Worm (Caenorhabditis elegans) whole organism, late embryonic: Measurements from ENCODE around the gene C50F4.16.

Experiments
- C08G9.2 ChIP-seq: sonication (generic microtip); optimal IDR thresholded peaks from 2 replicates; lab custom pipeline; 2016; ENCODE audit warnings: mild to moderate bottlenecking, missing genetic modification characterization, moderate library complexity, missing compliant biosample characterization
- F13H6.1 ChIP-seq: sonication (generic microtip); optimal IDR thresholded peaks from 2 replicates; lab custom pipeline; 2016; ENCODE audit warnings: missing genetic modification characterization, missing compliant biosample characterization
- K09A11.1 ChIP-seq: sonication (generic microtip); optimal IDR thresholded peaks from 2 replicates; lab custom pipeline; 2017; ENCODE audit warnings: antibody characterized with exemption, mild to moderate bottlenecking, missing genetic modification characterization, missing compliant biosample characterization; ENCODE audit not compliant: insufficient read depth
- T23F11.4 ChIP-seq: fragments of 200-800 bp; sonication (Bioruptor generic); optimal IDR thresholded peaks from 2 replicates; lab custom pipeline; 2018; ENCODE audit warnings: mild to moderate bottlenecking, missing genetic modification characterization, missing compliant biosample characterization
- Y22D7AL.16 ChIP-seq: sonication (generic microtip); optimal IDR thresholded peaks from 2 replicates; lab custom pipeline; 2016; ENCODE audit warnings: missing genetic modification characterization, missing compliant biosample characterization
- ceh-14 ChIP-seq: sonication (generic microtip); optimal IDR thresholded peaks from 2 replicates; lab custom pipeline; 2016; ENCODE audit warnings: missing genotype, missing genetic modification characterization, missing compliant biosample characterization
- ceh-18 ChIP-seq: sonication (generic microtip); optimal IDR thresholded peaks from 2 replicates; lab custom pipeline; 2016; ENCODE audit warnings: missing genetic modification characterization, missing compliant biosample characterization
- ceh-19 ChIP-seq: fragments of 200-800 bp; sonication (Bioruptor generic); optimal IDR thresholded peaks from 2 replicates; lab custom pipeline; 2018; ENCODE audit warnings: mild to moderate bottlenecking, missing genetic modification characterization, missing compliant biosample characterization
- ceh-2 ChIP-seq: sonication (generic microtip); optimal IDR thresholded peaks from 2 replicates; lab custom pipeline; 2016; ENCODE audit warnings: missing genotype, missing genetic modification characterization, missing compliant biosample characterization
- ceh-24 ChIP-seq: sonication (generic microtip); optimal IDR thresholded peaks from 2 replicates; lab custom pipeline; 2016; ENCODE audit warnings: mild to moderate bottlenecking, missing genetic modification characterization, missing compliant biosample characterization
- ceh-30 ChIP-seq: fragments of 150-350 bp; optimal IDR thresholded peaks from 2 replicates; lab custom pipeline; 2014; ENCODE audit warnings: missing biosample characterization, missing genetic modification characterization
- ceh-45 ChIP-seq: fragments of 200-800 bp; sonication (Bioruptor generic); IDR thresholded peaks from 2 replicates; pipeline ENCODE4 v1.3.6; 2022; ENCODE audit warnings: missing genetic modification reagents, missing genetic modification characterization, missing compliant biosample characterization
- ceh-48 ChIP-seq: sonication (generic microtip); optimal IDR thresholded peaks from 2 replicates; lab custom pipeline; 2016; ENCODE audit warnings: missing genetic modification characterization, inconsistent platforms, missing compliant biosample characterization
- ceh-9 ChIP-seq: sonication (generic microtip); optimal IDR thresholded peaks from 2 replicates; lab custom pipeline; 2016; ENCODE audit warnings: mild to moderate bottlenecking, missing genetic modification characterization, inconsistent platforms, missing compliant biosample characterization
- dmd-4 ChIP-seq: sonication (generic microtip); optimal IDR thresholded peaks from 2 replicates; lab custom pipeline; 2016; ENCODE audit warnings: borderline replicate concordance, missing genetic modification characterization, missing compliant biosample characterization
- dve-1 ChIP-seq: sonication (generic microtip); optimal IDR thresholded peaks from 2 replicates; lab custom pipeline; 2017; ENCODE audit warnings: antibody characterized with exemption, mild to moderate bottlenecking, missing genetic modification characterization, missing compliant biosample characterization
- elt-2 ChIP-seq: sonication (generic microtip); optimal IDR thresholded peaks from 2 replicates; lab custom pipeline; 2016; ENCODE audit warnings: missing genetic modification reagents, missing genetic modification characterization, missing compliant biosample characterization
- elt-4 ChIP-seq: sonication (generic microtip); optimal IDR thresholded peaks from 2 replicates; lab custom pipeline; 2016; ENCODE audit warnings: missing genetic modification characterization, missing compliant biosample characterization
- ets-4 ChIP-seq: sonication (generic microtip); optimal IDR thresholded peaks from 2 replicates; lab custom pipeline; 2016; ENCODE audit warnings: missing genetic modification characterization, missing compliant biosample characterization
- eyg-1 ChIP-seq: sonication (generic microtip); optimal IDR thresholded peaks from 2 replicates; lab custom pipeline; 2016; ENCODE audit warnings: missing genotype, missing genetic modification characterization, missing compliant biosample characterization
- fkh-10 ChIP-seq: fragments of 150-350 bp; optimal IDR thresholded peaks from 2 replicates; lab custom pipeline; 2014; ENCODE audit warnings: missing biosample characterization, missing genetic modification reagents, missing genetic modification characterization
- fkh-6 ChIP-seq: sonication (generic microtip); optimal IDR thresholded peaks from 2 replicates; lab custom pipeline; 2016; ENCODE audit warnings: missing genetic modification characterization, missing compliant biosample characterization
- gmeb-2 ChIP-seq: sonication (generic microtip); optimal IDR thresholded peaks from 2 replicates; lab custom pipeline; 2016; ENCODE audit warnings: missing genetic modification characterization, inconsistent platforms, missing compliant biosample characterization
- lim-6 ChIP-seq: sonication (generic microtip); optimal IDR thresholded peaks from 2 replicates; lab custom pipeline; 2016; ENCODE audit warnings: missing genetic modification characterization, missing compliant biosample characterization
- lin-11 ChIP-seq: fragments of 200-800 bp; sonication (Bioruptor generic); optimal IDR thresholded peaks from 2 replicates; lab custom pipeline; 2018; ENCODE audit warnings: mild to moderate bottlenecking, missing genetic modification characterization, missing compliant biosample characterization
- nhr-232 ChIP-seq: sonication (generic microtip); optimal IDR thresholded peaks from 2 replicates; lab custom pipeline; 2016; ENCODE audit warnings: missing genetic modification characterization, missing compliant biosample characterization
- npax-4 ChIP-seq: sonication (generic microtip); optimal IDR thresholded peaks from 2 replicates; lab custom pipeline; 2016; ENCODE audit warnings: missing genetic modification characterization, missing compliant biosample characterization
- odd-2 ChIP-seq: sonication (generic microtip); optimal IDR thresholded peaks from 2 replicates; lab custom pipeline; 2017; ENCODE audit warnings: antibody characterized with exemption, mild to moderate bottlenecking, missing genetic modification characterization, missing compliant biosample characterization
- pag-3 ChIP-seq: sonication (generic microtip); optimal IDR thresholded peaks from 2 replicates; lab custom pipeline; 2016; ENCODE audit warnings: missing compliant biosample characterization, missing genetic modification characterization, borderline replicate concordance
- pat-9 ChIP-seq: fragments of 200-800 bp; sonication (Bioruptor generic); optimal IDR thresholded peaks from 2 replicates; lab custom pipeline; 2018; ENCODE audit warnings: mild to moderate bottlenecking, missing genetic modification characterization, moderate library complexity, missing compliant biosample characterization
- pha-4 ChIP-seq: fragments of 150-350 bp; optimal IDR thresholded peaks from 2 replicates; lab custom pipeline; 2018; ENCODE audit warnings: missing biosample characterization, missing genetic modification reagents, missing genetic modification characterization
- pqm-1 ChIP-seq: sonication (generic microtip); optimal IDR thresholded peaks from 2 replicates; lab custom pipeline; 2016; ENCODE audit warnings: missing genetic modification characterization, missing compliant biosample characterization
- pros-1 ChIP-seq: fragments of 150-350 bp; optimal IDR thresholded peaks from 2 replicates; lab custom pipeline; 2014; ENCODE audit warnings: missing biosample characterization, missing genetic modification reagents, missing genetic modification characterization
- sdc-2 ChIP-seq: sonication (generic microtip); optimal IDR thresholded peaks from 2 replicates; lab custom pipeline; 2016; ENCODE audit warnings: missing genotype, missing genetic modification characterization, missing compliant biosample characterization
- sox-2 ChIP-seq: fragments of 200-800 bp; sonication (Bioruptor generic); IDR thresholded peaks from 2 replicates; pipeline ENCODE4 v1.3.6; 2022; ENCODE audit warnings: missing genetic modification reagents, missing genetic modification characterization, missing compliant biosample characterization
- sox-4 ChIP-seq: sonication (generic microtip); optimal IDR thresholded peaks from 2 replicates; lab custom pipeline; 2017; ENCODE audit warnings: mild to moderate bottlenecking, missing genetic modification characterization, inconsistent platforms, missing compliant biosample characterization
- syd-9 ChIP-seq: sonication (generic microtip); optimal IDR thresholded peaks from 2 replicates; lab custom pipeline; 2016; ENCODE audit warnings: mild to moderate bottlenecking, missing genetic modification characterization, moderate library complexity, missing compliant biosample characterization
- tbx-2 ChIP-seq: sonication (generic microtip); optimal IDR thresholded peaks from 2 replicates; lab custom pipeline; 2016; ENCODE audit warnings: missing genetic modification characterization, missing compliant biosample characterization
- tbx-7 ChIP-seq: sonication (generic microtip); optimal IDR thresholded peaks from 2 replicates; lab custom pipeline; 2016; ENCODE audit warnings: missing genotype, missing genetic modification characterization, missing compliant biosample characterization
- unc-3 ChIP-seq, 2 experiments: fragments of 200-800 bp in 1 of 2; sonication (Bioruptor generic) in 1 of 2; sonication (generic microtip) in 1 of 2; conservative IDR thresholded peaks in 1 of 2; optimal IDR thresholded peaks in 1 of 2; 2 replicates each; pipeline versions ENCODE4 v1.3.6 to Lab custom; 2016 to 2022; ENCODE audit warnings: missing compliant biosample characterization in 2 of 2, missing genetic modification characterization in 2 of 2, missing genetic modification reagents in 1 of 2
- unc-86 ChIP-seq: sonication (generic microtip); optimal IDR thresholded peaks from 2 replicates; lab custom pipeline; 2016; ENCODE audit warnings: missing genetic modification characterization, missing compliant biosample characterization
- zip-5 ChIP-seq: sonication (generic microtip); optimal IDR thresholded peaks from 2 replicates; lab custom pipeline; 2016; ENCODE audit warnings: missing genetic modification characterization, missing compliant biosample characterization

The C50F4.16 gene

ce11 chrV:9507742-9508141 lies 33.7 kb downstream of the C50F4.16 start, which contains the start of gene acs-14:
acs-14 (plus strand) TSS chrV:9508132.
- TF ChIP-seq sdc-2 (no peak), elt-2 (tag; lab: Kevin White, UChicago) (peak; percentile 40)

DNA sequence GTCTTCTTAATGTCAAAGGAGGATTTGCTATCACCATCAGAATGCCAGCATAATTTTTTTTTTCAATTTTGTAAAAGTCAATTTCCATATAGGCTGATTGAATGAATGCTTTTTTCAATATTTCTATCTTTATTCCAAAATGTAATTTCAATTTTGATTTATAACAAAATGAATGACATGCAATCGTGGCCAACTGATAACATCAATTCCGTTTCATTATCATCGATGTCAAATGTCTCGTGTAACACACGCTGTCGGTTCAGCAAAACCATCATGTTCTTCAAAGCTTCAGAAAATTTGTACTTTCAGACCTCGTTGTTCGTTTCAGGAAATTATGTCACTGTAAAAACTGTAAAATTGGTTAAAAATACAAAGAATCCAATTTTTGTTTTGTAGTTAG lies 34.5 kb downstream of the C50F4.16 start:
- TF ChIP-seq elt-2 (tag; lab: Kevin White, UChicago): peak; percentile 1
- TF ChIP-seq ceh-48: no peak
- no peak for TF ChIP-seq npax-4 (tag; lab: Kevin White, UChicago)
- no peak for TF ChIP-seq sox-4 (tag; lab: Kevin White, UChicago)

DNA sequence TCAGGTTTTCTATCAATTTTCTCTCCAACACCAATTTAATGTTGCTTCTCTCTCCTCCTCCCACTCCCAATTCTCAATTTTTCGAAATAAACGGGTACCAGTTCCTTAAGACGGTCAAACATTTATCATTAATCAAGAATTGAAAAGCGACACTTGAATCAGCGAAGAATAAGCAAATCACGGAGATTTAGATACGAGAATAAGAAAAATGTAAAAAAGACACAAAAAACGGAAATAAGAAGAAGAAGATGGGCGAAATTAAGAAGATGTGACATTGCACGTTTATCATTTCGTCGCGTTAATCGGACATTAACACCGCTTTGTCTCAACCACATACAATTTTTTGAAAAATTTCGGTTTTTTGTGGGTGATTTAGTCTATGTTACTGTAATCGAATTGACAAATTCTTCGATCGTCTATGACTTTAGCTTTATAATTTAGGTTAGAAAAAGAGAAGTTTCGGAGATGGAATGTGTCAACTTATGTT lies 36.9 kb downstream of the C50F4.16 start, which contains the start of gene haao-1:
Gene haao-1 (plus strand): TSS at position 437 of the 487 bp plus-strand sequence.
- TF ChIP-seq F13H6.1 (tag; lab: Kevin White, UChicago) (no peak), fkh-10 (GFP tag; lab: Kevin White, UChicago) (no peak)

- peak; percentile 82 for TF ChIP-seq nhr-232 (tag; lab: Kevin White, UChicago)
- TF ChIP-seq fkh-10 (GFP tag; lab: Kevin White, UChicago): peak; percentile 62
- peak; percentile 11 for TF ChIP-seq pag-3 (tag; lab: Kevin White, UChicago)
- peak; percentile 88 for TF ChIP-seq syd-9 (tag; lab: Kevin White, UChicago)
- peak; percentile 74 for TF ChIP-seq ceh-18 (tag; lab: Kevin White, UChicago)
- TF ChIP-seq T23F11.4 (GFP tag; lab: Kevin White, UChicago): peak; percentile 90
- TF ChIP-seq gmeb-2 (tag; lab: Kevin White, UChicago): peak; percentile 92
- TF ChIP-seq npax-4 (tag; lab: Kevin White, UChicago): peak; percentile 76
- TF ChIP-seq ets-4 (tag; lab: Kevin White, UChicago): peak; percentile 8
- TF ChIP-seq fkh-6 (tag; lab: Kevin White, UChicago): peak; percentile 90
- TF ChIP-seq ceh-9 (tag; lab: Kevin White, UChicago): peak; percentile 46
- peak; percentile 77 for TF ChIP-seq C08G9.2 (tag; lab: Kevin White, UChicago)
- peak; percentile 78 for TF ChIP-seq sdc-2
- TF ChIP-seq unc-3 (GFP tag; conservative IDR thresholded peaks at IDR 0.05; lab: Robert Waterston, UW): peak; percentile 87
- peak; percentile 86 for TF ChIP-seq unc-3 (tag; optimal IDR thresholded peaks at IDR 0.05; lab: Kevin White, UChicago)
- TF ChIP-seq zip-5 (tag; lab: Kevin White, UChicago): peak; percentile 47
- peak; percentile 77 for TF ChIP-seq ceh-2 (tag; lab: Kevin White, UChicago)
- TF ChIP-seq ceh-45 (GFP tag; lab: Robert Waterston, UW): peak; percentile 74; the same call in 1 of the 2 replicates
- TF ChIP-seq pros-1 (tag; lab: Kevin White, UChicago): peak; percentile 15
- peak; percentile 76 for TF ChIP-seq Y22D7AL.16 (tag; lab: Kevin White, UChicago)
- TF ChIP-seq ceh-19 (GFP tag; lab: Kevin White, UChicago): peak; percentile 90
- TF ChIP-seq K09A11.1 (tag; lab: Kevin White, UChicago): peak; percentile 71
- TF ChIP-seq unc-86: peak; percentile 88
- TF ChIP-seq dve-1: peak; percentile 56
- TF ChIP-seq pat-9 (tag; lab: Kevin White, UChicago): peak; percentile 90
- peak; percentile 84 for TF ChIP-seq sox-2 (GFP tag; lab: Robert Waterston, UW)
- TF ChIP-seq ceh-30: no peak
- peak; percentile 78 for TF ChIP-seq sox-4 (tag; lab: Kevin White, UChicago)
- TF ChIP-seq lin-11 (tag; lab: Kevin White, UChicago): peak; percentile 81
- peak; percentile 39 for TF ChIP-seq odd-2 (tag; lab: Kevin White, UChicago)
- TF ChIP-seq lim-6 (tag; lab: Kevin White, UChicago): no peak
- TF ChIP-seq pha-4 (tag; lab: Kevin White, UChicago): no peak
- peak; percentile 65 for TF ChIP-seq F13H6.1 (tag; lab: Kevin White, UChicago)
- peak; percentile 45 for TF ChIP-seq pqm-1 (tag; lab: Kevin White, UChicago)
- TF ChIP-seq elt-4 (tag; lab: Kevin White, UChicago): no peak
- peak; percentile 59 for TF ChIP-seq dmd-4 (tag; lab: Kevin White, UChicago)
- TF ChIP-seq eyg-1 (tag; lab: Kevin White, UChicago): peak; percentile 88
- peak; percentile 80 for TF ChIP-seq tbx-2 (tag; lab: Kevin White, UChicago)
- TF ChIP-seq ceh-14 (tag; lab: Kevin White, UChicago): peak; percentile 45
- TF ChIP-seq ceh-24 (tag; lab: Kevin White, UChicago): peak; percentile 62
- TF ChIP-seq tbx-7 (tag; lab: Kevin White, UChicago): peak; percentile 41
These were observed 38.1 kb downstream of the C50F4.16 start for ce11 chrV:9503152-9503817.
